Fruit fly (Drosophila melanogaster): ENCODE results near the gene cv.

Gene cv

DNA sequence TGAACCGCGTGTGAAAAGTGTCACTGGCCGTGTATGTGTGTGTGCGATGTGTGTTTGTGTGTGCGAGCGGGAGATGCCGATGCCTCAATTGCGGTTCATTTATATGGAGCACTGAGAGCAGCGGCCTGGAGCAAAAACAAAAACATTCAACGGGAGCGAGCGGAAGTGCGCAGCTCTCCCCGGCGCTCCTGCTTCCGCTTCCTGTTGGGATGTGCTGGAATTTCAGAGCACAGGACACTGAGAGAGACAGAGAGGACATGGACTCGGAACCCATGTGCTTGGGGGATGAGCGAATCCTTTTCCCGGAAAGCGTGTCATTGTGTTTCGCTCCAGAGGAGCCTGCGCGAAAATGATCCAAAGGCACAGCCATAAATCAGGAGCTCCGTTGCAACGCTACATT is 25.6 kb upstream of the cv start (continued):
- TF ChIP-seq ac (GFP tag; optimal IDR thresholded peaks at IDR 0.05) (no peak), CG11504 (tag; optimal IDR thresholded peaks at IDR 0.05) (no peak), CG4328 (GFP tag; optimal IDR thresholded peaks at IDR 0.05) (peak; percentile 62), mld (GFP tag; IDR thresholded peaks at IDR 0.05; ENCODE audit: partially characterized antibody) (no peak), Drgx (GFP tag; IDR thresholded peaks at IDR 0.05) (no peak), stwl (tag; optimal IDR thresholded peaks at IDR 0.05) (no peak), luna (GFP tag; optimal IDR thresholded peaks at IDR 0.05) (no peak), dimm (GFP tag; IDR thresholded peaks at IDR 0.05) (no peak), CG1529 (GFP tag; optimal IDR thresholded peaks at IDR 0.05) (no peak), MESR4 (GFP tag; optimal IDR thresholded peaks at IDR 0.05) (no peak), CG13287 (GFP tag; IDR thresholded peaks at IDR 0.05; ENCODE audit: partially characterized antibody) (no peak), ase (GFP tag; IDR thresholded peaks at IDR 0.05) (no peak), fd96Cb (tag; optimal IDR thresholded peaks at IDR 0.05) (no peak), CG17829 (tag; optimal IDR thresholded peaks at IDR 0.05) (no peak), CG17568 (GFP tag; optimal IDR thresholded peaks at IDR 0.05) (no peak), Stat92E (GFP tag; optimal IDR thresholded peaks at IDR 0.05) (no peak), CG13624 (GFP tag; optimal IDR thresholded peaks at IDR 0.05) (no peak), fd64A (GFP tag; optimal IDR thresholded peaks at IDR 0.05) (peak; percentile 1), Xbp1 (GFP tag; optimal IDR thresholded peaks at IDR 0.05) (no peak), bcd (GFP tag; optimal IDR thresholded peaks at IDR 0.05) (no peak), gt (GFP tag; IDR thresholded peaks at IDR 0.05) (no peak), zen2 (GFP tag; IDR thresholded peaks at IDR 0.05; ENCODE audit: partially characterized antibody) (no peak), pho (GFP tag; optimal IDR thresholded peaks at IDR 0.05) (no peak), gro (GFP tag; optimal IDR thresholded peaks at IDR 0.05) (no peak), tgo (GFP tag; IDR thresholded peaks at IDR 0.05) (no peak), CG17359 (tag; optimal IDR thresholded peaks at IDR 0.05) (peak; percentile 9), stc (GFP tag; IDR thresholded peaks at IDR 0.05) (peak; percentile 15; the same call in 1 of the 2 replicates), CG33213 (GFP tag; optimal IDR thresholded peaks at IDR 0.05) (no peak), CG3995 (GFP tag; optimal IDR thresholded peaks at IDR 0.05) (no peak), her (GFP tag; optimal IDR thresholded peaks at IDR 0.05) (no peak), Vsx1 (GFP tag; optimal IDR thresholded peaks at IDR 0.05) (no peak), CG12391 (tag; optimal IDR thresholded peaks at IDR 0.05) (no peak), org-1 (GFP tag; optimal IDR thresholded peaks at IDR 0.05) (no peak), tin (GFP tag; optimal IDR thresholded peaks at IDR 0.05) (no peak), CG10274 (GFP tag; optimal IDR thresholded peaks at IDR 0.05) (no peak), CG4820 (GFP tag; optimal IDR thresholded peaks at IDR 0.05) (no peak), Doc3 (GFP tag; IDR thresholded peaks at IDR 0.05; ENCODE audit: partially characterized antibody) (no peak), Ada2b (GFP tag; IDR thresholded peaks at IDR 0.05) (no peak), CG1024 (GFP tag; IDR thresholded peaks at IDR 0.05) (no peak), ap (GFP tag; IDR thresholded peaks at IDR 0.05) (no peak), CG15514 (GFP tag; optimal IDR thresholded peaks at IDR 0.05) (peak; percentile 62), lmd (GFP tag; IDR thresholded peaks at IDR 0.05) (no peak), rib (GFP tag; IDR thresholded peaks at IDR 0.05) (no peak), Meics (GFP tag; optimal IDR thresholded peaks at IDR 0.05) (peak; percentile 44), ewg (GFP tag; optimal IDR thresholded peaks at IDR 0.05) (peak; percentile 42), Sry-δ (GFP tag; optimal IDR thresholded peaks at IDR 0.05) (no peak), CG17328 (GFP tag; IDR thresholded peaks at IDR 0.05) (no peak), CG17186 (GFP tag; optimal IDR thresholded peaks at IDR 0.05) (no peak), Atf3 (GFP tag; optimal IDR thresholded peaks at IDR 0.05) (no peak), wor (GFP tag; IDR thresholded peaks at IDR 0.05) (no peak), TFAM (GFP tag; optimal IDR thresholded peaks at IDR 0.05) (no peak), sd (tag; optimal IDR thresholded peaks at IDR 0.05) (peak; percentile 56)
